Fruit fly (Drosophila melanogaster): ENCODE measurements around the gene CG14346.

Gene CG14346

DNA sequence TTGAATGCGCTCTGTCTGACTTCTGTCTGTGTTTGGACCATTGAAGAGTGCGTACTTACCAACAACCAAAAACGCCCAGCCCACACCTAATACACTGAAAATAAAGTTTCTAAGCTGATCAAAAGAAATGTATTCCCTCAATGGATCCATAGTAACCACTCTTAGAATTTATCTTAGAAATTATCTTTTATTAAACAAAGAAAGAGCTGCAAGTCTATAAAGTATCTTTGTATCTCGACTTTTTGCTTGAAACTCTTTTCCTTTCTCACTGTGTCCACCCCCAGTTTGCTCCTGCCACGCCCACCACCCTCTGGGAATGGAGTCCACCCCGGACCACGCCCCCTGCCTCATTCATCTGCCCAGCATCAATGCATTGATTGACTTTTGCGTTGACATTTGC lies 9.8 kb downstream of the CG14346 start (continued):
- TF ChIP-seq CG10959 (GFP tag; IDR thresholded peaks at IDR 0.05) (no peak), CG14441 (GFP tag; IDR thresholded peaks at IDR 0.05) (no peak; the same call in 1 of the 2 replicates), CG12659 (GFP tag; optimal IDR thresholded peaks at IDR 0.05) (no peak), CG7963 (GFP tag; IDR thresholded peaks at IDR 0.05; ENCODE audit: partially characterized antibody) (no peak), Ada2b (GFP tag; IDR thresholded peaks at IDR 0.05) (no peak), CG8388 (GFP tag; optimal IDR thresholded peaks at IDR 0.05) (peak; percentile 9), tin (GFP tag; optimal IDR thresholded peaks at IDR 0.05) (no peak), Lim3 (GFP tag; IDR thresholded peaks at IDR 0.05) (no peak), Dp (GFP tag; optimal IDR thresholded peaks at IDR 0.05) (no peak), CG13287 (GFP tag; IDR thresholded peaks at IDR 0.05; ENCODE audit: partially characterized antibody) (no peak), cas (GFP tag; IDR thresholded peaks at IDR 0.05) (no peak), CG14014 (GFP tag; IDR thresholded peaks at IDR 0.05) (0 out of 2 replicates have a peak, but pooled peaks have one; percentile 14), Myb (GFP tag; optimal IDR thresholded peaks at IDR 0.05) (no peak), grau (tag; optimal IDR thresholded peaks at IDR 0.05) (peak; percentile 14), CG2712 (tag; optimal IDR thresholded peaks at IDR 0.05) (peak; percentile 26), Oli (tag; optimal IDR thresholded peaks at IDR 0.05) (no peak), vnd (GFP tag; IDR thresholded peaks at IDR 0.05; ENCODE audit: partially characterized antibody) (no peak), zfh1 (GFP tag; IDR thresholded peaks at IDR 0.05) (no peak), CG10979 (tag; optimal IDR thresholded peaks at IDR 0.05) (peak; percentile 3), dati (GFP tag; IDR thresholded peaks at IDR 0.05) (no peak), ranshi (GFP tag; IDR thresholded peaks at IDR 0.05) (no peak), slbo (GFP tag; IDR thresholded peaks at IDR 0.05) (peak; percentile 34; the same call in 1 of the 2 replicates), CG8478 (optimal IDR thresholded peaks at IDR 0.05) (no peak), jigr1 (GFP tag; IDR thresholded peaks at IDR 0.05) (no peak), CG31441 (GFP tag; IDR thresholded peaks at IDR 0.05) (0 out of 2 replicates have a peak, but pooled peaks have one; percentile 10), slou (GFP tag; optimal IDR thresholded peaks at IDR 0.05) (no peak), CG9932 (GFP tag; IDR thresholded peaks at IDR 0.05) (no peak; the same call in 1 of the 2 replicates), CG2678 (tag; optimal IDR thresholded peaks at IDR 0.05) (peak; percentile 36), CG17385 (GFP tag; optimal IDR thresholded peaks at IDR 0.05) (no peak), Tbp (GFP tag; optimal IDR thresholded peaks at IDR 0.05) (no peak), CG12744 (GFP tag; optimal IDR thresholded peaks at IDR 0.05) (no peak), lilli (GFP tag; optimal IDR thresholded peaks at IDR 0.05) (no peak), Drgx (GFP tag; IDR thresholded peaks at IDR 0.05) (no peak), bab2 (GFP tag; optimal IDR thresholded peaks at IDR 0.05) (no peak), ems (GFP tag; optimal IDR thresholded peaks at IDR 0.05) (no peak), CG6175 (GFP tag; IDR thresholded peaks at IDR 0.05) (no peak), row (GFP tag; IDR thresholded peaks at IDR 0.05) (peak; percentile 55), ara (GFP tag; IDR thresholded peaks at IDR 0.05) (0 out of 2 replicates have a peak, but pooled peaks have one; percentile 24), Hsf (GFP tag; optimal IDR thresholded peaks at IDR 0.05) (no peak), MESR4 (GFP tag; optimal IDR thresholded peaks at IDR 0.05) (no peak), ttk (GFP tag; IDR thresholded peaks at IDR 0.05) (peak; percentile 28; the same call in 1 of the 2 replicates), Sry-δ (GFP tag; optimal IDR thresholded peaks at IDR 0.05) (no peak), CG32772 (GFP tag; IDR thresholded peaks at IDR 0.05) (0 out of 2 replicates have a peak, but pooled peaks have one; percentile 12), dmrt99B (tag; optimal IDR thresholded peaks at IDR 0.05) (peak; percentile 12), CG6813 (GFP tag; optimal IDR thresholded peaks at IDR 0.05) (no peak), CG4854 (GFP tag; optimal IDR thresholded peaks at IDR 0.05) (no peak), YL-1 (GFP tag; optimal IDR thresholded peaks at IDR 0.05) (no peak), CG15073 (GFP tag; optimal IDR thresholded peaks at IDR 0.05) (no peak), nau (GFP tag; optimal IDR thresholded peaks at IDR 0.05) (no peak), CG15696 (tag; optimal IDR thresholded peaks at IDR 0.05) (no peak), fd64A (GFP tag; optimal IDR thresholded peaks at IDR 0.05) (no peak), Med (GFP tag) (peak; percentile 44)

Data from whole organism, embryonic.